Worm (Caenorhabditis elegans) whole organism, midembryonic: ENCODE measurements around the gene ins-2.

Experiments
- T22C8.4 ChIP-seq: fragments of 200-800 bp; sonication (Bioruptor generic); IDR thresholded peaks from 2 replicates; pipeline ENCODE4 v1.3.6; 2022; ENCODE audit warnings: missing genetic modification characterization, missing compliant biosample characterization
- cog-1 ChIP-seq: sonication (generic microtip); optimal IDR thresholded peaks from 2 replicates; lab custom pipeline; 2016; ENCODE audit warnings: missing genetic modification characterization, missing compliant biosample characterization
- flt-1 ChIP-seq: fragments of 200-800 bp; sonication (Bioruptor generic); IDR thresholded peaks from 2 replicates; pipeline ENCODE4 v1.3.6; 2022; ENCODE audit warnings: missing genetic modification characterization, missing compliant biosample characterization
- klf-2 ChIP-seq: fragments of 200-800 bp; sonication (Bioruptor generic); conservative IDR thresholded peaks from 2 replicates; pipeline ENCODE4 v1.3.6; 2022; ENCODE audit warnings: missing genetic modification reagents, missing genetic modification characterization, missing compliant biosample characterization
- med-1 ChIP-seq: sonication (generic microtip); optimal IDR thresholded peaks from 2 replicates; lab custom pipeline; 2017; ENCODE audit warnings: missing genetic modification characterization, mild to moderate bottlenecking, missing compliant biosample characterization, antibody characterized with exemption, missing genetic modification reagents; ENCODE audit not compliant: insufficient read depth
- ref-1 ChIP-seq: fragments of 200-800 bp; sonication (Bioruptor generic); conservative IDR thresholded peaks from 2 replicates; pipeline ENCODE4 v1.3.6; 2022; ENCODE audit warnings: missing genetic modification reagents, missing genetic modification characterization, missing compliant biosample characterization
- tab-1 ChIP-seq: fragments of 200-800 bp; sonication (Bioruptor generic); IDR thresholded peaks from 2 replicates; pipeline ENCODE4 v1.3.6; 2022; ENCODE audit warnings: missing genetic modification characterization, missing compliant biosample characterization
- ztf-23 ChIP-seq: fragments of 200-800 bp; sonication (Bioruptor generic); IDR thresholded peaks from 2 replicates; pipeline ENCODE4 v1.3.6; 2022; ENCODE audit warnings: missing genetic modification reagents, missing genetic modification characterization, missing compliant biosample characterization
- ztf-29 ChIP-seq: fragments of 200-800 bp; sonication (Bioruptor generic); IDR thresholded peaks from 2 replicates; pipeline ENCODE4 v1.3.6; 2022; ENCODE audit warnings: missing genetic modification reagents, missing genetic modification characterization, missing compliant biosample characterization

ce11 chrII:5948681-5949080, 39.6 kb upstream of the ins-2 start:
- 0 out of 2 replicates have a peak, but pooled peaks have one; percentile 19 for TF ChIP-seq tab-1 (GFP tag; lab: Robert Waterston, UW)
- TF ChIP-seq ref-1 (GFP tag; lab: Robert Waterston, UW): no peak
- TF ChIP-seq med-1: no peak
- no peak for TF ChIP-seq flt-1 (GFP tag; lab: Robert Waterston, UW)
- no peak for TF ChIP-seq ztf-29 (GFP tag; lab: Robert Waterston, UW)
- TF ChIP-seq ztf-23 (GFP tag; lab: Robert Waterston, UW): no peak
- TF ChIP-seq cog-1 (tag; lab: Kevin White, UChicago): no peak
- TF ChIP-seq T22C8.4: no peak
- TF ChIP-seq klf-2: no peak
